Worm (Caenorhabditis elegans) whole organism, L4 larva: ENCODE measurements around the gene basl-1.

ENCODE experiments used
- Y75B8A.6 ChIP-seq: fragments of 200-800 bp; sonication (Bioruptor generic); IDR thresholded peaks from 2 replicates; pipeline ENCODE4 v1.3.6; 2022; ENCODE audit warnings: missing genetic modification reagents, missing genetic modification characterization, missing compliant biosample characterization
- aly-2 ChIP-seq: sonication (generic microtip); optimal IDR thresholded peaks from 2 replicates; lab custom pipeline; 2018; ENCODE audit warnings: missing biosample characterization, missing genetic modification characterization
- ceh-82 ChIP-seq: sonication (generic microtip); optimal IDR thresholded peaks from 2 replicates; lab custom pipeline; 2017; ENCODE audit warnings: missing biosample characterization, missing genetic modification characterization
- dpl-1 ChIP-seq: fragments of 150-350 bp; optimal IDR thresholded peaks from 2 replicates; lab custom pipeline; 2014; ENCODE audit warnings: missing biosample characterization, missing genetic modification reagents, missing genetic modification characterization
- mes-2 ChIP-seq: sonication (generic microtip); optimal IDR thresholded peaks from 2 replicates; lab custom pipeline; 2016; ENCODE audit warnings: missing genotype, mild to moderate bottlenecking, missing genetic modification characterization, missing compliant biosample characterization; ENCODE audit not compliant: poor library complexity, severe bottlenecking
- snpc-4 ChIP-seq: fragments of 150-350 bp; optimal IDR thresholded peaks from 2 replicates; lab custom pipeline; 2014; ENCODE audit warnings: missing biosample characterization, missing genetic modification characterization
- unc-62 ChIP-seq, 3 experiments: fragments of 150-350 bp in 1 of 3; sonication (generic microtip); optimal IDR thresholded peaks in 2 of 3; peaks in 1 of 3; 1 replicate in 1 of 3; 2 replicates in 2 of 3; lab custom pipeline; 2014 to 2017; ENCODE audit warnings: missing biosample characterization in 3 of 3, missing genetic modification characterization in 3 of 3, missing genetic modification reagents in 3 of 3, missing genotype in 1 of 3

DNA sequence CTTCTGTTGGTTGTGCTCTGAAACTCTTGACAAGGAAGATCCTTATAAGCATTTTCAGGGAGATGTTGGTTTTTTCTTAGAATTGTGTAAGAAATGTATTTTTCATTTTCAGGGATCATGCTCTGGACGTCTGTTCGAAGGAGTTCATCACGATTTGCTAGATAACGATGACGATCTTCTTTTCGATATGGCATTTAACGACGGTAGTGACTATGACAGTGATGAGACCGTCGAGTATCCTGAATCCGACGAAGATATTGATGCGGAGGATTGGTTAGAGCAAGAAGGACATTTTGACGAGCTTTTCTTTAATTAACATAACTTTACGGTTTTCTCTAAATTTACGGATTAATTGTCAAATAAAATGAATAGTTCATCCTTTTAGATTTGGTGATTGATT, 26.0 kb upstream of the basl-1 start:
- TF ChIP-seq aly-2 (tag; lab: Kevin White, UChicago) (no peak), dpl-1 (GFP tag; lab: Kevin White, UChicago) (no peak), mes-2 (tag; lab: Kevin White, UChicago) (no peak), unc-62 (GFP tag; optimal IDR thresholded peaks at IDR 0.05 in 1 of 2; lab: Kevin White, UChicago) (no peak), unc-62 (tag; optimal IDR thresholded peaks at IDR 0.05; lab: Kevin White, UChicago) (no peak), Y75B8A.6 (GFP tag; lab: Robert Waterston, UW) (no peak), ceh-82 (tag; lab: Kevin White, UChicago) (no peak), snpc-4 (no peak)
